Fruit fly (Drosophila melanogaster) whole organism, prepupa: ENCODE measurements around the gene Ppat-Dpck.

Source experiments
- CG10631 ChIP-seq: fragments of 200-800 bp; sonication (Bioruptor generic); optimal IDR thresholded peaks from 2 replicates; lab custom pipeline; 2016; ENCODE audit warnings: missing biosample characterization, missing genetic modification characterization
- CG10669 ChIP-seq: fragments of 200-800 bp; sonication (Bioruptor generic); optimal IDR thresholded peaks from 3 replicates; lab custom pipeline; 2018; ENCODE audit warnings: missing biosample characterization, mild to moderate bottlenecking, missing genetic modification characterization, moderate library complexity
- CG11902 ChIP-seq: fragments of 200-800 bp; sonication (Bioruptor generic); optimal IDR thresholded peaks from 3 replicates; lab custom pipeline; 2016; ENCODE audit warnings: missing biosample characterization, missing genetic modification characterization
- CG15336 ChIP-seq: fragments of 200-800 bp; sonication (Bioruptor generic); IDR thresholded peaks from 2 replicates; pipeline ENCODE4 v1.3.6; 2022; ENCODE audit warnings: missing biosample characterization, missing genetic modification characterization
- CG3032 ChIP-seq: fragments of 200-800 bp; optimal IDR thresholded peaks from 2 replicates; lab custom pipeline; 2019; ENCODE audit warnings: missing biosample characterization, mild to moderate bottlenecking, missing genetic modification characterization, moderate library complexity
- CG31627 ChIP-seq: fragments of 200-800 bp; sonication (Bioruptor generic); optimal IDR thresholded peaks from 3 replicates; lab custom pipeline; 2016; ENCODE audit warnings: missing biosample characterization, missing genetic modification characterization
- CG32006 ChIP-seq: fragments of 200-800 bp; sonication (Bioruptor generic); optimal IDR thresholded peaks from 3 replicates; lab custom pipeline; 2017; ENCODE audit warnings: missing biosample characterization, mild to moderate bottlenecking, missing genetic modification characterization
- CG4318 ChIP-seq: fragments of 200-800 bp; sonication (Bioruptor generic); optimal IDR thresholded peaks from 3 replicates; lab custom pipeline; 2017; ENCODE audit warnings: missing biosample characterization, mild to moderate bottlenecking, missing genetic modification characterization
- CG6163 ChIP-seq: fragments of 200-800 bp; sonication (Bioruptor generic); IDR thresholded peaks from 3 replicates; pipeline ENCODE4 v1.3.6; 2022; ENCODE audit warnings: missing biosample characterization, missing genetic modification characterization
- CG6276 ChIP-seq: fragments of 200-800 bp; sonication (Bioruptor generic); optimal IDR thresholded peaks from 2 replicates; lab custom pipeline; 2017; ENCODE audit warnings: missing biosample characterization, mild to moderate bottlenecking, missing genetic modification characterization
- CG6808 ChIP-seq: fragments of 200-800 bp; sonication (Bioruptor generic); optimal IDR thresholded peaks from 3 replicates; lab custom pipeline; 2017; ENCODE audit warnings: missing biosample characterization, missing genetic modification characterization, mild to moderate bottlenecking, moderate library complexity, missing genetic modification reagents
- CG6854 ChIP-seq: fragments of 200-800 bp; sonication (Bioruptor generic); optimal IDR thresholded peaks from 2 replicates; lab custom pipeline; 2017; ENCODE audit warnings: missing biosample characterization, mild to moderate bottlenecking, missing genetic modification characterization
- CG8632 ChIP-seq: fragments of 200-800 bp; sonication (Bioruptor generic); optimal IDR thresholded peaks from 3 replicates; lab custom pipeline; 2016; ENCODE audit warnings: missing biosample characterization, missing genetic modification characterization
- Eip78C ChIP-seq: fragments of 200-800 bp; sonication (Bioruptor generic); peaks from one replicate; lab custom pipeline; 2016; ENCODE audit warnings: missing biosample characterization, missing genetic modification characterization
- Ets21C ChIP-seq: fragments of 200-800 bp; sonication (Bioruptor generic); optimal IDR thresholded peaks from 3 replicates; lab custom pipeline; 2016; ENCODE audit warnings: missing biosample characterization, missing genetic modification characterization
- Ets96B ChIP-seq: fragments of 200-800 bp; optimal IDR thresholded peaks from 2 replicates; lab custom pipeline; 2019; ENCODE audit warnings: missing biosample characterization, mild to moderate bottlenecking, missing genetic modification characterization, moderate library complexity
- Hr38 ChIP-seq: sonication (Bioruptor generic); optimal IDR thresholded peaks from 2 replicates; lab custom pipeline; 2016; ENCODE audit warnings: missing biosample characterization, missing genetic modification characterization
- Hr39 ChIP-seq: fragments of 200-800 bp; sonication (Bioruptor generic); optimal IDR thresholded peaks from 2 replicates; lab custom pipeline; 2016; ENCODE audit warnings: missing biosample characterization, missing genetic modification characterization
- Hr4 ChIP-seq: fragments of 200-800 bp; sonication (Bioruptor generic); optimal IDR thresholded peaks from 3 replicates; lab custom pipeline; 2016; ENCODE audit warnings: missing biosample characterization, missing genetic modification characterization
- Lpt ChIP-seq: fragments of 200-800 bp; sonication (Bioruptor generic); optimal IDR thresholded peaks from 3 replicates; lab custom pipeline; 2016; ENCODE audit warnings: missing biosample characterization, missing genetic modification characterization
- Sox102F ChIP-seq: fragments of 200-800 bp; sonication (Bioruptor generic); optimal IDR thresholded peaks from 2 replicates; lab custom pipeline; 2016; ENCODE audit warnings: missing biosample characterization, mild to moderate bottlenecking, missing genetic modification characterization
- Sox14 ChIP-seq: fragments of 200-800 bp; sonication (Bioruptor generic); optimal IDR thresholded peaks from 3 replicates; lab custom pipeline; 2016; ENCODE audit warnings: missing biosample characterization, missing genetic modification characterization
- Sox15 ChIP-seq: fragments of 200-800 bp; sonication (Bioruptor generic); optimal IDR thresholded peaks from 3 replicates; lab custom pipeline; 2016; ENCODE audit warnings: missing biosample characterization, missing genetic modification characterization
- cyc ChIP-seq: fragments of 200-800 bp; sonication (Bioruptor generic); optimal IDR thresholded peaks from 3 replicates; lab custom pipeline; 2016; ENCODE audit warnings: missing biosample characterization, missing genetic modification characterization
- dac ChIP-seq: fragments of 200-800 bp; sonication (Bioruptor generic); optimal IDR thresholded peaks from 2 replicates; lab custom pipeline; 2017; ENCODE audit warnings: missing biosample characterization, mild to moderate bottlenecking, missing genetic modification characterization
- dsx ChIP-seq: fragments of 200-800 bp; optimal IDR thresholded peaks from 3 replicates; lab custom pipeline; 2019; ENCODE audit warnings: missing biosample characterization, mild to moderate bottlenecking, missing genetic modification characterization, moderate library complexity; ENCODE audit not compliant: poor library complexity, severe bottlenecking
- eg ChIP-seq: fragments of 200-800 bp; sonication (Bioruptor generic); IDR thresholded peaks from 3 replicates; pipeline ENCODE4 v1.3.6; 2022; ENCODE audit warnings: missing biosample characterization, missing genetic modification characterization
- esn ChIP-seq: fragments of 200-800 bp; sonication (Bioruptor generic); optimal IDR thresholded peaks from 2 replicates; lab custom pipeline; 2016; ENCODE audit warnings: missing biosample characterization, mild to moderate bottlenecking, missing genetic modification characterization, moderate library complexity
- fd59A ChIP-seq: fragments of 200-800 bp; sonication (Bioruptor generic); optimal IDR thresholded peaks from 2 replicates; lab custom pipeline; 2017; ENCODE audit warnings: missing biosample characterization, mild to moderate bottlenecking, missing genetic modification characterization, missing genetic modification reagents
- fd85E ChIP-seq: fragments of 200-800 bp; sonication (Bioruptor generic); optimal IDR thresholded peaks from 3 replicates; lab custom pipeline; 2016; ENCODE audit warnings: missing biosample characterization, missing genetic modification characterization
- fkh ChIP-seq: fragments of 200-800 bp; sonication (Bioruptor generic); optimal IDR thresholded peaks from 3 replicates; lab custom pipeline; 2017; ENCODE audit warnings: missing biosample characterization, mild to moderate bottlenecking, missing genetic modification characterization, moderate library complexity
- net ChIP-seq: fragments of 200-800 bp; sonication (Bioruptor generic); optimal IDR thresholded peaks from 3 replicates; lab custom pipeline; 2016; ENCODE audit warnings: missing biosample characterization, missing genetic modification characterization
- salr ChIP-seq, 2 experiments: fragments of 200-800 bp; sonication (Bioruptor generic); optimal IDR thresholded peaks; 3 replicates each; lab custom pipeline; 2016 to 2018; ENCODE audit warnings: missing biosample characterization in 2 of 2, missing genetic modification characterization in 2 of 2, mild to moderate bottlenecking in 1 of 2
- spab ChIP-seq: fragments of 200-800 bp; sonication (Bioruptor generic); optimal IDR thresholded peaks from 2 replicates; lab custom pipeline; 2017; ENCODE audit warnings: missing biosample characterization, mild to moderate bottlenecking, missing genetic modification characterization, missing genetic modification reagents
- ss ChIP-seq, 2 experiments: fragments of 200-800 bp; sonication (Bioruptor generic); optimal IDR thresholded peaks; 2 replicates in 1 of 2; 3 replicates in 1 of 2; lab custom pipeline; 2017 to 2018; ENCODE audit warnings: mild to moderate bottlenecking in 2 of 2, missing biosample characterization in 2 of 2, missing genetic modification characterization in 2 of 2, moderate library complexity in 1 of 2
- svp ChIP-seq: fragments of 200-800 bp; sonication (Bioruptor generic); peaks from one replicate; lab custom pipeline; 2016; ENCODE audit warnings: missing biosample characterization, missing genetic modification characterization
- topi ChIP-seq: fragments of 200-800 bp; sonication (Bioruptor generic); optimal IDR thresholded peaks from 3 replicates; lab custom pipeline; 2016; ENCODE audit warnings: missing biosample characterization, missing genetic modification characterization

Ppat-Dpck gene

dm6 chr3L:5768532-5769497 is at the start of gene Ppat-Dpck, which contains the start of gene scny:
Gene Ppat-Dpck (minus strand): TSS chr3L:5768794.
Gene scny (plus strand): TSS chr3L:5769002.
- TF ChIP-seq Sox15 (GFP tag; lab: Kevin White, UChicago) (no peak), Hr38 (GFP tag; lab: Kevin White, UChicago) (no peak), topi (GFP tag; lab: Kevin White, UChicago) (peak; percentile 5), fd59A (GFP tag; lab: Kevin White, UChicago) (no peak), dac (GFP tag; lab: Kevin White, UChicago) (no peak), CG15336 (GFP tag; lab: Robert Waterston, UW) (0 out of 2 replicates have a peak, but pooled peaks have one; percentile 15), dsx (peak; percentile 50), CG10669 (GFP tag; lab: Kevin White, UChicago) (no peak), svp (GFP tag; lab: Kevin White, UChicago) (peak; percentile 61), CG10631 (GFP tag; lab: Kevin White, UChicago) (no peak), esn (GFP tag; lab: Kevin White, UChicago) (peak; percentile 43), CG6276 (no peak), Sox14 (GFP tag; lab: Kevin White, UChicago) (peak; percentile 16), CG4318 (GFP tag; lab: Kevin White, UChicago) (no peak), CG6163 (GFP tag; lab: Robert Waterston, UW) (no peak; the same call in 2 of the 3 replicates), fkh (no peak), salr (GFP tag; optimal IDR thresholded peaks at IDR 0.05; lab: Kevin White, UChicago) (no peak), spab (GFP tag; lab: Kevin White, UChicago) (no peak), Hr39 (GFP tag; lab: Kevin White, UChicago) (no peak), Ets96B (tag; lab: Kevin White, UChicago) (no peak), ss (GFP tag; optimal IDR thresholded peaks at IDR 0.05; lab: Kevin White, UChicago) (no peak), CG3032 (peak; percentile 8), CG6808 (GFP tag; lab: Kevin White, UChicago) (no peak), Lpt (GFP tag; lab: Kevin White, UChicago) (no peak), CG8632 (GFP tag; lab: Kevin White, UChicago) (no peak), CG11902 (GFP tag; lab: Kevin White, UChicago) (no peak), Hr4 (GFP tag; lab: Kevin White, UChicago) (no peak), Ets21C (GFP tag; lab: Kevin White, UChicago) (no peak), Eip78C (GFP tag; lab: Kevin White, UChicago) (no peak), fd85E (GFP tag; lab: Kevin White, UChicago) (no peak), cyc (GFP tag; lab: Kevin White, UChicago) (no peak), eg (GFP tag; lab: Robert Waterston, UW) (no peak), net (GFP tag; lab: Kevin White, UChicago) (no peak), CG31627 (no peak), Sox102F (GFP tag; lab: Kevin White, UChicago) (no peak), CG32006 (GFP tag; lab: Kevin White, UChicago) (no peak), CG6854 (peak; percentile 31)

DNA sequence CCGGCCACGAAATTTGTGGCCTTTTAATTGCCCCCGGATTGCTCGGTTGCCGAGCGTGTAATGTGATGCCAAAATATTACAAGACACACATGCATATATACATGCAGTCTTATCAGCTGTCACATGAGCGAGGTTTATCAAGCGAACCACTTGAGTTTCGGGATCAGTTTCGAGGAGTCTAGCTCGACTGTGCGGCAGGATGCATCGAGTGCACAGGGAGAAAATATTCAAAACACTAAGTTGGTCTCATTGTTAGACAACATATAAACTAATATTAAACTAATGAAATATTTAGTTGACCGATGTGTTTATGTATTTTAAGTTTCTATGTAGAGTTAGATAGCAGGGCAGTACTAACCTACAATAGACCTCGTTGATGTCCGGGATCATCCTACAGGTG is 48.6 kb upstream of the Ppat-Dpck start:
- TF ChIP-seq CG6276 = no peak
- TF ChIP-seq Hr39 (GFP tag; lab: Kevin White, UChicago) = no peak
- peak; percentile 67 for TF ChIP-seq svp (GFP tag; lab: Kevin White, UChicago)
- TF ChIP-seq CG11902 (GFP tag; lab: Kevin White, UChicago) = no peak
- peak; percentile 26 for TF ChIP-seq Eip78C (GFP tag; lab: Kevin White, UChicago)
